Fruit fly (Drosophila melanogaster) whole organism, embryonic: ENCODE measurements around the gene CG32023.

Experiments used
- Atf6 ChIP-seq: fragments of 200-800 bp; sonication (Bioruptor generic); IDR thresholded peaks from 2 replicates; pipeline ENCODE4 v1.3.6; 2022; ENCODE audit warnings: missing biosample characterization, missing genetic modification characterization
- B-H2 ChIP-seq: fragments of 200-800 bp; sonication (Bioruptor generic); optimal IDR thresholded peaks from 2 replicates; lab custom pipeline; 2018; ENCODE audit warnings: missing biosample characterization, mild to moderate bottlenecking, missing genetic modification characterization
- CG11085 ChIP-seq: fragments of 200-800 bp; sonication (Bioruptor generic); IDR thresholded peaks from 2 replicates; pipeline ENCODE4 v1.3.6; 2022; ENCODE audit warnings: missing biosample characterization, missing genetic modification characterization
- CG12391 ChIP-seq: fragments of 200-800 bp; sonication (Bioruptor generic); optimal IDR thresholded peaks from 3 replicates; lab custom pipeline; 2018; ENCODE audit warnings: missing biosample characterization, mild to moderate bottlenecking, missing genetic modification characterization, moderate library complexity
- CG12659 ChIP-seq: fragments of 200-800 bp; sonication (Bioruptor generic); optimal IDR thresholded peaks from 3 replicates; lab custom pipeline; 2017; ENCODE audit warnings: mild to moderate bottlenecking, missing biosample characterization, missing genetic modification reagents, missing genetic modification characterization
- CG14441 ChIP-seq: fragments of 200-800 bp; sonication (Bioruptor generic); IDR thresholded peaks from 2 replicates; pipeline ENCODE4 v1.3.6; 2022; ENCODE audit warnings: missing biosample characterization, missing genetic modification characterization
- CG1647 ChIP-seq: fragments of 200-800 bp; sonication (Bioruptor generic); optimal IDR thresholded peaks from 3 replicates; lab custom pipeline; 2016; ENCODE audit warnings: missing biosample characterization, missing genetic modification characterization
- CG17359 ChIP-seq: fragments of 200-800 bp; sonication (Bioruptor generic); optimal IDR thresholded peaks from 3 replicates; lab custom pipeline; 2018; ENCODE audit warnings: missing biosample characterization, mild to moderate bottlenecking, missing genetic modification characterization, moderate library complexity
- CG18619 ChIP-seq: fragments of 200-800 bp; sonication (Bioruptor generic); optimal IDR thresholded peaks from 3 replicates; lab custom pipeline; 2017; ENCODE audit warnings: missing biosample characterization, mild to moderate bottlenecking, missing genetic modification characterization
- CG30403 ChIP-seq: fragments of 200-800 bp; sonication (Bioruptor generic); optimal IDR thresholded peaks from 3 replicates; lab custom pipeline; 2016; ENCODE audit warnings: missing biosample characterization, missing genetic modification characterization
- CG31224 ChIP-seq: fragments of 200-800 bp; sonication (Bioruptor generic); IDR thresholded peaks from 2 replicates; pipeline ENCODE4 v1.3.6; 2022; ENCODE audit warnings: missing biosample characterization, missing genetic modification characterization
- CG34376 ChIP-seq: fragments of 200-800 bp; sonication (Bioruptor generic); optimal IDR thresholded peaks from 2 replicates; lab custom pipeline; 2018; ENCODE audit warnings: missing biosample characterization, mild to moderate bottlenecking, missing genetic modification characterization
- CG4820 ChIP-seq: fragments of 200-800 bp; sonication (Bioruptor generic); optimal IDR thresholded peaks from 3 replicates; lab custom pipeline; 2016; ENCODE audit warnings: missing biosample characterization, missing genetic modification characterization
- CG6175 ChIP-seq: fragments of 200-800 bp; sonication (Bioruptor generic); IDR thresholded peaks from 3 replicates; pipeline ENCODE4 v1.3.6; 2022; ENCODE audit warnings: missing biosample characterization, missing genetic modification characterization
- CG7786 ChIP-seq: fragments of 200-800 bp; sonication (Bioruptor generic); optimal IDR thresholded peaks from 2 replicates; lab custom pipeline; 2016; ENCODE audit warnings: missing biosample characterization, missing genetic modification characterization
- Dip3 ChIP-seq: fragments of 200-800 bp; sonication (Bioruptor generic); optimal IDR thresholded peaks from 3 replicates; lab custom pipeline; 2016; ENCODE audit warnings: missing biosample characterization, missing genetic modification characterization
- Drgx ChIP-seq: fragments of 200-800 bp; sonication (Bioruptor generic); IDR thresholded peaks from 2 replicates; pipeline ENCODE4 v1.3.6; 2022; ENCODE audit warnings: missing biosample characterization, missing genetic modification characterization
- H15 ChIP-seq: fragments of 200-800 bp; sonication (Bioruptor generic); IDR thresholded peaks from 3 replicates; pipeline ENCODE4 v1.3.6; 2022; ENCODE audit warnings: missing biosample characterization, missing genetic modification characterization
- H2.0 ChIP-seq: fragments of 200-800 bp; sonication (Bioruptor generic); IDR thresholded peaks from 2 replicates; pipeline ENCODE4 v1.3.6; 2022; ENCODE audit warnings: missing biosample characterization, missing genetic modification characterization
- HLH54F ChIP-seq: fragments of 200-800 bp; sonication (Bioruptor generic); optimal IDR thresholded peaks from 3 replicates; lab custom pipeline; 2016; ENCODE audit warnings: missing biosample characterization, missing genetic modification characterization
- Hr3 ChIP-seq: fragments of 200-800 bp; sonication (Bioruptor generic); optimal IDR thresholded peaks from 3 replicates; lab custom pipeline; 2016; ENCODE audit warnings: missing biosample characterization, missing genetic modification characterization
- Hr51 ChIP-seq, 2 experiments: fragments of 200-800 bp; sonication (Bioruptor generic); optimal IDR thresholded peaks; 2 replicates in 1 of 2; 3 replicates in 1 of 2; lab custom pipeline; 2016 to 2018; ENCODE audit warnings: missing biosample characterization in 2 of 2, missing genetic modification characterization in 2 of 2, mild to moderate bottlenecking in 1 of 2, moderate library complexity in 1 of 2
- Lpt ChIP-seq: fragments of >200 bp; optimal IDR thresholded peaks from 2 replicates; lab custom pipeline; 2018; ENCODE audit warnings: missing biosample characterization, missing genetic modification characterization
- Med ChIP-seq: fragments of 200-800 bp; sonication (Bioruptor generic); peaks from one replicate; lab custom pipeline; 2016; ENCODE audit warnings: missing biosample characterization, missing genetic modification characterization, mild to moderate bottlenecking, inconsistent platforms, moderate library complexity
- Mes4 ChIP-seq: fragments of 200-800 bp; sonication (Bioruptor generic); optimal IDR thresholded peaks from 2 replicates; lab custom pipeline; 2016; ENCODE audit warnings: missing biosample characterization, missing genetic modification characterization
- Pdp1 ChIP-seq, 2 experiments: fragments of 200-800 bp; sonication (Bioruptor generic); optimal IDR thresholded peaks; 3 replicates each; lab custom pipeline; 2016; ENCODE audit warnings: missing biosample characterization in 2 of 2, missing genetic modification characterization in 2 of 2, mild to moderate bottlenecking in 1 of 2, moderate library complexity in 1 of 2
- Rx ChIP-seq: fragments of 200-800 bp; sonication (Bioruptor generic); IDR thresholded peaks from 2 replicates; pipeline ENCODE4 v1.3.6; 2022; ENCODE audit warnings: missing biosample characterization, missing genetic modification characterization
- Scr ChIP-seq: fragments of 200-800 bp; sonication (Bioruptor generic); IDR thresholded peaks from 2 replicates; pipeline ENCODE4 v1.3.6; 2022; ENCODE audit warnings: missing biosample characterization, missing genetic modification characterization; ENCODE audit not compliant: partially characterized antibody
- Xbp1 ChIP-seq: fragments of 200-800 bp; sonication (Bioruptor generic); optimal IDR thresholded peaks from 3 replicates; lab custom pipeline; 2016; ENCODE audit warnings: missing biosample characterization, mild to moderate bottlenecking, missing genetic modification characterization
- Xrp1 ChIP-seq: fragments of 200-800 bp; sonication (Bioruptor generic); IDR thresholded peaks from 2 replicates; pipeline ENCODE4 v1.3.6; 2022; ENCODE audit warnings: missing biosample characterization, missing genetic modification characterization
- dpn ChIP-seq, 2 experiments: fragments of 200-800 bp; sonication (Bioruptor generic); optimal IDR thresholded peaks; 3 replicates each; lab custom pipeline; 2016; ENCODE audit warnings: missing biosample characterization in 2 of 2, missing genetic modification characterization in 2 of 2
- esg ChIP-seq: fragments of 200-800 bp; sonication (Bioruptor generic); conservative IDR thresholded peaks from 2 replicates; pipeline ENCODE4 v1.3.6; 2022; ENCODE audit warnings: missing biosample characterization, missing genetic modification characterization
- ewg ChIP-seq: fragments of 200-800 bp; sonication (Bioruptor generic); optimal IDR thresholded peaks from 3 replicates; lab custom pipeline; 2017; ENCODE audit warnings: mild to moderate bottlenecking, missing biosample characterization, missing genetic modification reagents, missing genetic modification characterization
- fd102C ChIP-seq: fragments of 200-800 bp; sonication (Bioruptor generic); optimal IDR thresholded peaks from 2 replicates; lab custom pipeline; 2018; ENCODE audit warnings: missing biosample characterization, mild to moderate bottlenecking, missing genetic modification characterization, moderate library complexity
- inv ChIP-seq: fragments of 200-800 bp; sonication (Bioruptor generic); IDR thresholded peaks from 2 replicates; pipeline ENCODE4 v1.3.6; 2022; ENCODE audit warnings: missing biosample characterization, missing genetic modification characterization; ENCODE audit not compliant: partially characterized antibody
- klu ChIP-seq: fragments of 200-800 bp; sonication (Bioruptor generic); IDR thresholded peaks from 2 replicates; pipeline ENCODE4 v1.3.6; 2022; ENCODE audit warnings: missing biosample characterization, missing genetic modification characterization
- knrl ChIP-seq: fragments of 200-800 bp; sonication (Bioruptor generic); IDR thresholded peaks from 3 replicates; pipeline ENCODE4 v1.3.6; 2022; ENCODE audit warnings: missing biosample characterization, missing genetic modification characterization; ENCODE audit not compliant: partially characterized antibody
- oc ChIP-seq: fragments of 200-800 bp; sonication (Bioruptor generic); optimal IDR thresholded peaks from 2 replicates; lab custom pipeline; 2018; ENCODE audit warnings: missing biosample characterization, mild to moderate bottlenecking, missing genetic modification characterization, moderate library complexity
- odd ChIP-seq: fragments of 200-800 bp; sonication (Bioruptor generic); optimal IDR thresholded peaks from 2 replicates; lab custom pipeline; 2017; ENCODE audit warnings: missing biosample characterization, mild to moderate bottlenecking, missing genetic modification characterization
- onecut ChIP-seq: fragments of 200-800 bp; sonication (Bioruptor generic); IDR thresholded peaks from 2 replicates; pipeline ENCODE4 v1.3.6; 2022; ENCODE audit warnings: missing biosample characterization, missing genetic modification characterization
- otp ChIP-seq: fragments of 200-800 bp; sonication (Bioruptor generic); IDR thresholded peaks from 3 replicates; pipeline ENCODE4, ENCODE4 v1.3.6; 2022; ENCODE audit warnings: missing biosample characterization, missing genetic modification characterization
- prd ChIP-seq, 3 experiments: fragments of >200 bp in 2 of 3; fragments of 200-800 bp in 1 of 3; sonication (Bioruptor generic) in 1 of 3; optimal IDR thresholded peaks in 2 of 3; IDR thresholded peaks in 1 of 3; 2 replicates in 2 of 3; 3 replicates in 1 of 3; pipeline versions ENCODE4 v1.3.6 to Lab custom; 2017 to 2022; ENCODE audit warnings: missing biosample characterization in 1 of 3, missing genetic modification characterization in 1 of 3
- pros ChIP-seq: fragments of 200-800 bp; sonication (Bioruptor generic); optimal IDR thresholded peaks from 3 replicates; lab custom pipeline; 2019; ENCODE audit warnings: missing biosample characterization, mild to moderate bottlenecking, missing genetic modification characterization, moderate library complexity
- ranshi ChIP-seq: fragments of 200-800 bp; sonication (Bioruptor generic); IDR thresholded peaks from 2 replicates; pipeline ENCODE4 v1.3.6; 2022; ENCODE audit warnings: missing biosample characterization, missing genetic modification characterization
- sc ChIP-seq, 3 experiments: fragments of >200 bp in 2 of 3; fragments of 200-800 bp in 1 of 3; sonication (Bioruptor generic) in 1 of 3; optimal IDR thresholded peaks; 2 replicates in 2 of 3; 3 replicates in 1 of 3; lab custom pipeline; 2017; ENCODE audit warnings: mild to moderate bottlenecking in 1 of 3, missing biosample characterization in 1 of 3, missing genetic modification characterization in 1 of 3, missing genetic modification reagents in 1 of 3
- sens ChIP-seq: fragments of 200-800 bp; sonication (Bioruptor generic); peaks from one replicate; lab custom pipeline; 2016; ENCODE audit warnings: missing biosample characterization, missing genetic modification characterization
- sna ChIP-seq: fragments of 200-800 bp; sonication (Bioruptor generic); IDR thresholded peaks from 2 replicates; pipeline ENCODE4 v1.3.6; 2022; ENCODE audit warnings: missing biosample characterization, missing genetic modification characterization; ENCODE audit not compliant: partially characterized antibody
- trem ChIP-seq: fragments of 200-800 bp; optimal IDR thresholded peaks from 3 replicates; lab custom pipeline; 2019; ENCODE audit warnings: missing biosample characterization, mild to moderate bottlenecking, missing genetic modification characterization, moderate library complexity
- trh ChIP-seq: fragments of 200-800 bp; sonication (Bioruptor generic); optimal IDR thresholded peaks from 2 replicates; lab custom pipeline; 2016; ENCODE audit warnings: missing biosample characterization, missing genetic modification characterization
- zen ChIP-seq: fragments of 200-800 bp; sonication (Bioruptor generic); optimal IDR thresholded peaks from 3 replicates; lab custom pipeline; 2018; ENCODE audit warnings: missing biosample characterization, mild to moderate bottlenecking, missing genetic modification characterization, moderate library complexity

Gene CG32023

DNA sequence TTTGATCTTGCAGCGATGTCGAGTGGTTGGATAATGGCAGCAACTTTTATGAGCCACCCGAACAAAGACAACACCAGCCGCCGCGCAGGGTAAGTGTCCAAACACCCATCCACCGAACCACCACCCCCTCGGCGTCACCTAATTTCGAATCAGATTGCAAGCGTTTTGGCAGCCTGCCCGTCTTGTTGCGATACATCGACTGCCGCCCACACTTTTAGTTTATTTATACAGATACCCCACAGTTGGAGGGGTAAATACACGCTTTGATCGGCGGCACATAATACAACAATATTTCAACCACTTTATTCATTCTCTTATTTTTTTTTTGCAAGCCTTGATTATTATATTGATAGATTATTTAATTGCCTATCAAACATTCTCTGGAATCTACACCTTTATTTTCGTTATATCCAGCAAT is 40.9 kb downstream of the CG32023 start (continued):
- TF ChIP-seq Drgx (GFP tag; lab: Robert Waterston, UW) (peak; percentile 39; the same call in 1 of the 2 replicates), esg (GFP tag; lab: Robert Waterston, UW) (peak; percentile 47), Xbp1 (GFP tag; lab: Kevin White, UChicago) (peak; percentile 52), pros (GFP tag; lab: Kevin White, UChicago) (no peak), ranshi (GFP tag; lab: Robert Waterston, UW) (0 out of 2 replicates have a peak, but pooled peaks have one; percentile 33), Pdp1 (GFP tag; optimal IDR thresholded peaks at IDR 0.05; lab: Kevin White, UChicago) (peak in 1 of 2 experiments; percentile 84), Atf6 (GFP tag; lab: Robert Waterston, UW) (peak; percentile 65; the same call in 1 of the 2 replicates), CG30403 (peak; percentile 45), trem (tag; lab: Kevin White, UChicago) (no peak), fd102C (GFP tag; lab: Kevin White, UChicago) (no peak), CG4820 (GFP tag; lab: Kevin White, UChicago) (no peak), inv (no peak), onecut (GFP tag; lab: Robert Waterston, UW) (0 out of 2 replicates have a peak, but pooled peaks have one; percentile 3), CG6175 (GFP tag; lab: Robert Waterston, UW) (peak; percentile 56; the same call in 1 of the 3 replicates), CG17359 (tag; lab: Kevin White, UChicago) (no peak), Med (GFP tag; lab: Kevin White, UChicago) (peak; percentile 54), CG14441 (peak; percentile 74), CG7786 (GFP tag; lab: Kevin White, UChicago) (peak; percentile 10), Scr (peak; percentile 59), sens (peak; percentile 85), ewg (GFP tag; lab: Kevin White, UChicago) (peak; percentile 33), H15 (peak; percentile 56; the same call in 1 of the 3 replicates), Xrp1 (GFP tag; lab: Robert Waterston, UW) (peak; percentile 43; the same call in 1 of the 2 replicates), prd (optimal IDR thresholded peaks at IDR 0.05; lab: Kevin White, UChicago) (no peak), prd (GFP tag; IDR thresholded peaks at IDR 0.05; lab: Robert Waterston, UW) (peak; percentile 52; the same call in 1 of the 3 replicates), otp (GFP tag; lab: Robert Waterston, UW) (no peak), HLH54F (GFP tag; lab: Kevin White, UChicago) (peak; percentile 4), CG12659 (GFP tag; lab: Kevin White, UChicago) (peak; percentile 38), CG1647 (GFP tag; lab: Kevin White, UChicago) (no peak), knrl (GFP tag; lab: Robert Waterston, UW) (no peak; the same call in 2 of the 3 replicates), Hr51 (GFP tag; optimal IDR thresholded peaks at IDR 0.05; lab: Kevin White, UChicago) (peak in 1 of 2 experiments; percentile 66), odd (peak; percentile 26), Rx (GFP tag; lab: Robert Waterston, UW) (peak; percentile 40)

DNA sequence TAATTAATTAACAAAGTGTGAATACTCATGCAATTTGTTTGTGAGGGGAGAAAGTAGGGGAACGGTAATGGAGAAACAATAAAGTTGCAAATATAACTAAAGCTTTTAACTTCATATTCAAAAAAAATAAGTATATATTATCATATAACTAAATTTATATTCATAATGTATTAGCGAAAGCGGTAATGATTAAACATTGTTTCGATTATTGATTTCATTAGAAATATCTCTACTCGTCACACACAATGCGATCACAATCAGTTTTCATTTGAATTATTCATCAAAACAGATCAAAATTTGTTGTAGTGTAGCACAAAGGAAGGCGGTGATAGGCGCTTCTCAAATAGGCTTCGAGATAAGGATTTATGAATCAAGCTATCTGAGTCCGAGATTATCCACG is 48.3 kb downstream of the CG32023 start, which contains the start of gene CG6576:
TSS of gene CG6576 (plus strand) at position 301 of the 400 bp plus-strand sequence.
- TF ChIP-seq H2.0 (no peak), trh (GFP tag; lab: Kevin White, UChicago) (no peak), CG11085 (GFP tag; lab: Robert Waterston, UW) (no peak), CG18619 (no peak), CG12391 (no peak), dpn (GFP tag; optimal IDR thresholded peaks at IDR 0.05; lab: Kevin White, UChicago) (no peak), Lpt (GFP tag; lab: Kevin White, UChicago) (no peak), sc (optimal IDR thresholded peaks at IDR 0.05; lab: Kevin White, UChicago) (no peak), sc (GFP tag; optimal IDR thresholded peaks at IDR 0.05; lab: Kevin White, UChicago) (no peak), B-H2 (GFP tag; lab: Kevin White, UChicago) (no peak), oc (tag; lab: Kevin White, UChicago) (no peak), klu (GFP tag; lab: Robert Waterston, UW) (no peak), sna (GFP tag; lab: Robert Waterston, UW) (no peak), Mes4 (GFP tag; lab: Kevin White, UChicago) (no peak), CG34376 (GFP tag; lab: Kevin White, UChicago) (no peak), Hr3 (GFP tag; lab: Kevin White, UChicago) (no peak), zen (tag; lab: Kevin White, UChicago) (no peak), Dip3 (GFP tag; lab: Kevin White, UChicago) (no peak), CG31224 (GFP tag; lab: Robert Waterston, UW) (no peak)
